Worm (Caenorhabditis elegans) whole organism, L4/young adult: ENCODE measurements around the gene ZC412.3.

ENCODE experiments used
- W03F9.2 ChIP-seq: fragments of 150-350 bp; optimal IDR thresholded peaks from 2 replicates; lab custom pipeline; 2014; ENCODE audit warnings: missing biosample characterization, missing genetic modification characterization
- him-1 ChIP-seq: sonication (generic microtip); optimal IDR thresholded peaks from 2 replicates; lab custom pipeline; 2016; ENCODE audit warnings: missing genotype, missing genetic modification reagents, missing genetic modification characterization, missing compliant biosample characterization

ce11 chrV:14868181-14868580 is 3.2 kb downstream of the ZC412.3 start, which contains the start of gene gcy-14:
- TF ChIP-seq W03F9.2 (tag; lab: Kevin White, UChicago) (no peak), him-1 (tag; lab: Kevin White, UChicago) (no peak)
